Fruit fly (Drosophila melanogaster) Kc167 (cell line): ENCODE data around the gene CG4842.

Experiments
- Myc ChIP-seq: fragments of >200 bp; optimal IDR thresholded peaks from 2 replicates; lab custom pipeline; 2017; ENCODE audit warnings: missing external identifiers
- Sin3A ChIP-seq: fragments of >200 bp; optimal IDR thresholded peaks from 2 replicates; lab custom pipeline; 2018; ENCODE audit warnings: missing external identifiers
- h ChIP-seq: fragments of >200 bp; optimal IDR thresholded peaks from 3 replicates; lab custom pipeline; 2018; ENCODE audit warnings: missing external identifiers
- psq ChIP-seq: fragments of >200 bp; optimal IDR thresholded peaks from 2 replicates; lab custom pipeline; 2017; ENCODE audit warnings: missing external identifiers
- ttk ChIP-seq: sonication (Bioruptor generic); optimal IDR thresholded peaks from 2 replicates; lab custom pipeline; 2017; ENCODE audit warnings: missing external identifiers

DNA sequence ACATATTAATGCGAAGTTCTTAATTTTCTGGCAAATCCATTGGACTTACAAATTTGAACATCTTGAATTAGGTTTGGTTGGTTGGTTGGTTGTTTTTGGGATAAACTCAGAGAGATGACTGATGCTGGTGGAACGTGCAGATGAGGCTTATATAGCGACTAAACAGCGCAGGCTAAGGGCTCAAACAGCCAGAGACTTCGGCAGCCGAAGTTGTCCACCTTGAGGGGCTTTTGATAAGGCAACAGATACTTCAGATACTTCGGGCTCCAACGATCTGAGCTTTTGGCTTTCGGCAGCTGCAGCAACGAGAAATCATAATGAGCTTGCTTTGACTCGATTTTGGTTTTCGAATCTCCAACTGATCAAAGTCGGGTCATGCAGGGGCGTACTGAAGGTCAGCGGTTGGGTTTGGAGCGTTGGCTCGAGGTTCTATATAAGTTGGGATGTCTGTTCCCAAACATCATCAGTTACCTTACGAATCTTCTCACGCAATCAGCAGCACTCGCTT lies 48.7 kb upstream of the CG4842 start, which contains the start of the genes CG13041 and CG13060:
- TF ChIP-seq psq: no peak
- TF ChIP-seq h: no peak
- no peak for TF ChIP-seq Sin3A
- TF ChIP-seq Myc: no peak
- TF ChIP-seq ttk: no peak
